Worm (Caenorhabditis elegans) whole organism, young adult: ENCODE measurements around the gene M199.2.

Source experiments
- Y53G8AR.9 ChIP-seq: fragments of 200-800 bp; sonication (Bioruptor generic); conservative IDR thresholded peaks from 2 replicates; pipeline ENCODE4 v1.3.6; 2022; ENCODE audit warnings: missing genetic modification reagents, missing genetic modification characterization, missing compliant biosample characterization
- Y95B8A.8 ChIP-seq: fragments of 200-800 bp; sonication (Bioruptor generic); IDR thresholded peaks from 2 replicates; pipeline ENCODE4 v1.3.6; 2022; ENCODE audit warnings: missing genetic modification reagents, missing genetic modification characterization, missing compliant biosample characterization
- dpff-1 ChIP-seq: sonication (generic microtip); optimal IDR thresholded peaks from 2 replicates; lab custom pipeline; 2017; ENCODE audit warnings: mild to moderate bottlenecking, missing genetic modification characterization, missing compliant biosample characterization
- let-607 ChIP-seq, 2 experiments: fragments of 200-800 bp in 1 of 2; sonication (Bioruptor generic) in 1 of 2; sonication (generic microtip) in 1 of 2; optimal IDR thresholded peaks; 2 replicates each; lab custom pipeline; 2016 to 2018; ENCODE audit warnings: mild to moderate bottlenecking in 2 of 2, missing compliant biosample characterization in 2 of 2, missing genetic modification characterization in 2 of 2, moderate library complexity in 2 of 2, missing genotype in 1 of 2
- nfyb-1 ChIP-seq: fragments of 200-800 bp; sonication (Bioruptor generic); IDR thresholded peaks from 2 replicates; pipeline ENCODE4 v1.3.6; 2022; ENCODE audit warnings: missing genetic modification reagents, missing genetic modification characterization, missing compliant biosample characterization
- ztf-18 ChIP-seq: sonication (generic microtip); optimal IDR thresholded peaks from 2 replicates; lab custom pipeline; 2016; ENCODE audit warnings: missing genotype, mild to moderate bottlenecking, missing genetic modification characterization, missing compliant biosample characterization

ce11 chrIV:15103224-15103679, 5.3 kb upstream of the M199.2 start, which contains the start of gene srt-44:
- TF ChIP-seq Y95B8A.8 (GFP tag; lab: Robert Waterston, UW) (no peak), dpff-1 (no peak), nfyb-1 (GFP tag; lab: Robert Waterston, UW) (no peak), ztf-18 (tag; lab: Kevin White, UChicago) (no peak), Y53G8AR.9 (GFP tag; lab: Robert Waterston, UW) (no peak), let-607 (tag; optimal IDR thresholded peaks at IDR 0.05; lab: Kevin White, UChicago) (no peak)
